Worm (Caenorhabditis elegans) whole organism, L2 larva: Measurements from ENCODE around the gene thoc-1.

ENCODE experiments used
- aly-2 ChIP-seq: fragments of 150-350 bp; optimal IDR thresholded peaks from 2 replicates; lab custom pipeline; 2014; ENCODE audit warnings: missing biosample characterization, missing genetic modification characterization
- ama-1 ChIP-seq: fragments of 150-350 bp; optimal IDR thresholded peaks from 2 replicates; lab custom pipeline; 2018; ENCODE audit warnings: inconsistent platforms
- ceh-82 ChIP-seq: fragments of 150-350 bp; optimal IDR thresholded peaks from 2 replicates; lab custom pipeline; 2014; ENCODE audit warnings: missing biosample characterization, missing genetic modification characterization

DNA sequence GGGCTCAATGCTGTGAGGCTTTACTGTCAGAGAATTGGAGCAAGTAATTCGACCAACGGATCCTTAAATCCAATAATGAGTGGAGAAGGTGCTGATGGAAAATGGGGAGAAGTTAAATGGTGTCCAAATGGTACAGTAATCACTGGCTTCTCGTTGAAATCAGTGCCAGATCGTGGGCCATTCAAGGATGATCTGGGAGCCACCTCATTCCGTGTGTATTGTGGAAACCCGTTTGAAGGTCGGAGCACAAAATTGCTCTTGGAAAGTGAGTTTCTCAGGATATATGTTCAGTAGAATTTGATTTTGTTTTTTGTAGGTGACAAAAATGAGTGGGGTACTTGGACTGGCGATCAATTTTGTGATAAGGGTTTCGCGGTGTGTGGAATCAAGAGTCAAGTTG lies 26.1 kb upstream of the thoc-1 start:
- no peak for TF ChIP-seq ceh-82 (tag; lab: Kevin White, UChicago)
- no peak for TF ChIP-seq aly-2
- TF ChIP-seq ama-1 (lab: Kevin White, UChicago) = no peak
